Worm (Caenorhabditis elegans) whole organism, dauer: ENCODE data around the gene cgef-1.

Experiments
- unc-62 ChIP-seq: sonication (generic microtip); optimal IDR thresholded peaks from 2 replicates; lab custom pipeline; 2017; ENCODE audit warnings: missing biosample characterization, missing genetic modification reagents, missing genetic modification characterization

cgef-1 gene

ce11 chrX:2771742-2772141 is at the start of gene cgef-1:
cgef-1 (plus strand) TSS chrX:2772042.
- no peak for TF ChIP-seq unc-62

- no peak for TF ChIP-seq unc-62
These were observed 44.2 kb upstream of the cgef-1 start for ce11 chrX:2727681-2728080.

- TF ChIP-seq unc-62, result no peak
These were observed 42.0 kb upstream of the cgef-1 start for ce11 chrX:2729857-2730256.

ce11 chrX:2731416-2731815 is 40.4 kb upstream of the cgef-1 start:
- TF ChIP-seq unc-62, result no peak

ce11 chrX:2748908-2749307 is 22.9 kb upstream of the cgef-1 start:
- no peak for TF ChIP-seq unc-62

- TF ChIP-seq unc-62, result no peak
These were observed 19.0 kb upstream of the cgef-1 start for ce11 chrX:2752841-2753240.

- TF ChIP-seq unc-62, result no peak
These were observed 17.6 kb upstream of the cgef-1 start for ce11 chrX:2754036-2754941.

ce11 chrX:2763476-2764268 is 8.2 kb upstream of the cgef-1 start, which contains the start of gene unc-2:
unc-2 (minus strand) TSS chrX:2763526.
- no peak for TF ChIP-seq unc-62

- TF ChIP-seq unc-62, result no peak
These were observed 7.6 kb upstream of the cgef-1 start for ce11 chrX:2764278-2764677.

ce11 chrX:2769685-2770084 is 2.2 kb upstream of the cgef-1 start, which contains the start of gene F55F1.2:
F55F1.2 (minus strand) TSS chrX:2770060.
- TF ChIP-seq unc-62, result no peak

ce11 chrX:2776955-2777354 is 5.1 kb downstream of the cgef-1 start:
- no peak for TF ChIP-seq unc-62

ce11 chrX:2777973-2778372 is 6.1 kb downstream of the cgef-1 start:
- no peak for TF ChIP-seq unc-62

- TF ChIP-seq unc-62, result no peak
These were observed 21.7 kb downstream of the cgef-1 start for ce11 chrX:2793527-2793926.

ce11 chrX:2794324-2794723 is 22.5 kb downstream of the cgef-1 start:
- TF ChIP-seq unc-62, result no peak

ce11 chrX:2795054-2795453 is 23.2 kb downstream of the cgef-1 start:
- no peak for TF ChIP-seq unc-62

- TF ChIP-seq unc-62, result no peak
These were observed 30.8 kb downstream of the cgef-1 start, which contains the start of gene C14A11.2 for ce11 chrX:2802562-2803165. C14A11.2 (plus strand) TSS chrX:2803112.

- no peak for TF ChIP-seq unc-62
These were observed 35.5 kb downstream of the cgef-1 start, which contains the start of gene C14A11.5 for ce11 chrX:2807390-2807789. C14A11.5 (minus strand) TSS chrX:2807528.
